Worm (Caenorhabditis elegans) whole organism, late embryonic: Measurements from ENCODE around the gene fbxb-18.

Experiments
- C08G9.2 ChIP-seq: sonication (generic microtip); optimal IDR thresholded peaks from 2 replicates; lab custom pipeline; 2016; ENCODE audit warnings: mild to moderate bottlenecking, missing genetic modification characterization, moderate library complexity, missing compliant biosample characterization
- F13H6.1 ChIP-seq: sonication (generic microtip); optimal IDR thresholded peaks from 2 replicates; lab custom pipeline; 2016; ENCODE audit warnings: missing genetic modification characterization, missing compliant biosample characterization
- T23F11.4 ChIP-seq: fragments of 200-800 bp; sonication (Bioruptor generic); optimal IDR thresholded peaks from 2 replicates; lab custom pipeline; 2018; ENCODE audit warnings: mild to moderate bottlenecking, missing genetic modification characterization, missing compliant biosample characterization
- Y22D7AL.16 ChIP-seq: sonication (generic microtip); optimal IDR thresholded peaks from 2 replicates; lab custom pipeline; 2016; ENCODE audit warnings: missing genetic modification characterization, missing compliant biosample characterization
- ceh-6 ChIP-seq: fragments of 200-800 bp; sonication (Bioruptor generic); optimal IDR thresholded peaks from 2 replicates; lab custom pipeline; 2018; ENCODE audit warnings: mild to moderate bottlenecking, missing genetic modification characterization, missing compliant biosample characterization
- fkh-10 ChIP-seq: fragments of 150-350 bp; optimal IDR thresholded peaks from 2 replicates; lab custom pipeline; 2014; ENCODE audit warnings: missing biosample characterization, missing genetic modification reagents, missing genetic modification characterization
- fkh-6 ChIP-seq: sonication (generic microtip); optimal IDR thresholded peaks from 2 replicates; lab custom pipeline; 2016; ENCODE audit warnings: missing genetic modification characterization, missing compliant biosample characterization
- nfya-1 ChIP-seq: sonication (generic microtip); optimal IDR thresholded peaks from 2 replicates; lab custom pipeline; 2017; ENCODE audit warnings: missing genetic modification characterization, mild to moderate bottlenecking, missing compliant biosample characterization, antibody characterized with exemption, moderate library complexity
- npax-4 ChIP-seq: sonication (generic microtip); optimal IDR thresholded peaks from 2 replicates; lab custom pipeline; 2016; ENCODE audit warnings: missing genetic modification characterization, missing compliant biosample characterization
- pqm-1 ChIP-seq: sonication (generic microtip); optimal IDR thresholded peaks from 2 replicates; lab custom pipeline; 2016; ENCODE audit warnings: missing genetic modification characterization, missing compliant biosample characterization
- sdc-2 ChIP-seq: sonication (generic microtip); optimal IDR thresholded peaks from 2 replicates; lab custom pipeline; 2016; ENCODE audit warnings: missing genotype, missing genetic modification characterization, missing compliant biosample characterization
- tbx-2 ChIP-seq: sonication (generic microtip); optimal IDR thresholded peaks from 2 replicates; lab custom pipeline; 2016; ENCODE audit warnings: missing genetic modification characterization, missing compliant biosample characterization
- unc-86 ChIP-seq: sonication (generic microtip); optimal IDR thresholded peaks from 2 replicates; lab custom pipeline; 2016; ENCODE audit warnings: missing genetic modification characterization, missing compliant biosample characterization

DNA sequence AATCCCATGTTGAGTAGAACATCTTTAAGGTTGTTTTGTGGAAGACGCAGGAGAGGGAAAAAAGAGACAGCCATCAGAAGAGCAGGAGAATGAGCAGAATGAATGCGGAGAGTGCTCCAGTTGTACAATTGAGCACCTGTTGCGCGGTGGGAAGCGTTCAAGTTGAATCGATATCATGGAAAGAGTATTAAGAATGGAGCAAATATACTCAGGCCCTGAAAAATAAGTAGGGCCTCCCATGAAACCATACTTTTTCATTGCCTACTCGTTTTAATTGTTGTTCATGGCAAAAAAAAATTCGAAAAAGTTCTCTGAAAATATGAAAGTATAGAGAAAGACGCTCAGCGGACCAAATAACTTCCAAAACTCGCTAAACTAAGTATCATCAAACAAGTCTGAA lies 30.4 kb upstream of the fbxb-18 start, which contains the start of gene fbxb-48:
- no peak for TF ChIP-seq ceh-6 (GFP tag; lab: Kevin White, UChicago)
- no peak for TF ChIP-seq pqm-1 (tag; lab: Kevin White, UChicago)
- TF ChIP-seq nfya-1: no peak
- no peak for TF ChIP-seq fkh-10
- TF ChIP-seq C08G9.2: no peak
- no peak for TF ChIP-seq unc-86 (tag; lab: Kevin White, UChicago)
- no peak for TF ChIP-seq npax-4 (tag; lab: Kevin White, UChicago)
- no peak for TF ChIP-seq fkh-6 (tag; lab: Kevin White, UChicago)
- no peak for TF ChIP-seq sdc-2 (tag; lab: Kevin White, UChicago)
- no peak for TF ChIP-seq F13H6.1 (tag; lab: Kevin White, UChicago)
- no peak for TF ChIP-seq T23F11.4 (GFP tag; lab: Kevin White, UChicago)
- no peak for TF ChIP-seq Y22D7AL.16 (tag; lab: Kevin White, UChicago)
- no peak for TF ChIP-seq tbx-2 (tag; lab: Kevin White, UChicago)
